Fruit fly (Drosophila melanogaster) whole organism, prepupa: ENCODE results near the gene Osbp.

Experiments
- CG11902 ChIP-seq: fragments of 200-800 bp; sonication (Bioruptor generic); optimal IDR thresholded peaks from 3 replicates; lab custom pipeline; 2016; ENCODE audit warnings: missing biosample characterization, missing genetic modification characterization
- CG16779 ChIP-seq: fragments of 200-800 bp; sonication (Bioruptor generic); optimal IDR thresholded peaks from 3 replicates; lab custom pipeline; 2017; ENCODE audit warnings: missing biosample characterization, mild to moderate bottlenecking, missing genetic modification characterization
- CG6854 ChIP-seq: fragments of 200-800 bp; sonication (Bioruptor generic); optimal IDR thresholded peaks from 2 replicates; lab custom pipeline; 2017; ENCODE audit warnings: missing biosample characterization, mild to moderate bottlenecking, missing genetic modification characterization
- Hr38 ChIP-seq: sonication (Bioruptor generic); optimal IDR thresholded peaks from 2 replicates; lab custom pipeline; 2016; ENCODE audit warnings: missing biosample characterization, missing genetic modification characterization
- Hr39 ChIP-seq: fragments of 200-800 bp; sonication (Bioruptor generic); optimal IDR thresholded peaks from 2 replicates; lab custom pipeline; 2016; ENCODE audit warnings: missing biosample characterization, missing genetic modification characterization
- Sox14 ChIP-seq: fragments of 200-800 bp; sonication (Bioruptor generic); optimal IDR thresholded peaks from 3 replicates; lab custom pipeline; 2016; ENCODE audit warnings: missing biosample characterization, missing genetic modification characterization

DNA sequence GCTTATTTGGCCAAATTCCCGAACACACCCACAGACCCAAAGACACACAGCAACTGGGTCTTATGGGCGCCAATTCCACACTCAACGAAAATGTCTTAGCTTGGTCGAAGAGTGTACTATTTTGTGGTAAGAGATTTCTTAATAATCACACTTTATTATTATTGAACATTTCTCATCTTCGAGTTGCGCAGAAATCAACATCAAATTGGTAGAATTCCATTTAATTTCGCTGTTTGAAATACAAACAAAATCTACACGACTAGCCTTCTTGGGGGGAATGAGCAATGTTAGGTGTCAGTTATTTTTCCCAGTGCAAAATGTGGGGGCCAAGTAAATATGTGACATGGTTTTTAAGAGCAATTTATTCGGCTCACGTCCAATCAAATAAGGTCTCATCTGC, 47.1 kb downstream of the Osbp start:
- no peak for TF ChIP-seq Hr38 (GFP tag; lab: Kevin White, UChicago)
- no peak for TF ChIP-seq CG16779 (tag; lab: Kevin White, UChicago)
- no peak for TF ChIP-seq CG11902 (GFP tag; lab: Kevin White, UChicago)
- TF ChIP-seq CG6854 (GFP tag; lab: Kevin White, UChicago) = no peak
- peak; percentile 6 for TF ChIP-seq Hr39 (GFP tag; lab: Kevin White, UChicago)
- no peak for TF ChIP-seq Sox14
